Worm (Caenorhabditis elegans) whole organism, L4 larva: ENCODE measurements around the gene F01D5.2.

Experiments
- F10B5.3 ChIP-seq: sonication (generic microtip); optimal IDR thresholded peaks from 2 replicates; lab custom pipeline; 2016; ENCODE audit warnings: mild to moderate bottlenecking, missing genetic modification characterization, missing compliant biosample characterization
- Y105C5A.15 ChIP-seq: fragments of 200-800 bp; sonication (Bioruptor generic); IDR thresholded peaks from 2 replicates; pipeline ENCODE4 v1.3.6; 2022; ENCODE audit warnings: missing genetic modification characterization, missing compliant biosample characterization
- Y48G9A.11 ChIP-seq: fragments of 200-800 bp; sonication (Bioruptor generic); IDR thresholded peaks from 2 replicates; pipeline ENCODE4 v1.3.6; 2022; ENCODE audit warnings: missing genetic modification reagents, missing genetic modification characterization, missing compliant biosample characterization
- ZK337.2 ChIP-seq: fragments of 200-800 bp; sonication (Bioruptor generic); IDR thresholded peaks from 2 replicates; pipeline ENCODE4 v1.3.6; 2022; ENCODE audit warnings: missing genetic modification reagents, missing genetic modification characterization, missing compliant biosample characterization
- aha-1 ChIP-seq: fragments of 150-350 bp; peaks from one replicate; lab custom pipeline; 2014; ENCODE audit warnings: missing biosample characterization, missing genetic modification characterization
- attf-4 ChIP-seq: sonication (generic microtip); optimal IDR thresholded peaks from 3 replicates; lab custom pipeline; 2017; ENCODE audit warnings: missing biosample characterization, missing genetic modification characterization
- daf-16 ChIP-seq, 3 experiments: sonication (generic microtip); optimal IDR thresholded peaks; 2 replicates each; lab custom pipeline; 2016 to 2017; ENCODE audit warnings: missing genetic modification characterization in 3 of 3, missing genetic modification reagents in 3 of 3, mild to moderate bottlenecking in 2 of 3, missing compliant biosample characterization in 2 of 3, missing biosample characterization in 1 of 3, moderate library complexity in 1 of 3
- daf-19 ChIP-seq: fragments of 200-800 bp; sonication (Bioruptor generic); conservative IDR thresholded peaks from 2 replicates; pipeline ENCODE4 v1.3.6; 2022; ENCODE audit warnings: missing genetic modification characterization, missing compliant biosample characterization
- dmd-6 ChIP-seq: fragments of 200-800 bp; sonication (Bioruptor generic); IDR thresholded peaks from 2 replicates; pipeline ENCODE4 v1.3.6; 2022; ENCODE audit warnings: missing genetic modification reagents, missing genetic modification characterization, missing compliant biosample characterization
- dmd-8 ChIP-seq: fragments of 200-800 bp; sonication (Bioruptor generic); IDR thresholded peaks from 2 replicates; pipeline ENCODE4 v1.3.6; 2022; ENCODE audit warnings: missing genetic modification characterization, missing compliant biosample characterization
- dve-1 ChIP-seq: sonication (generic microtip); optimal IDR thresholded peaks from 2 replicates; lab custom pipeline; 2017; ENCODE audit warnings: antibody characterized with exemption, mild to moderate bottlenecking, missing genetic modification characterization, missing compliant biosample characterization; ENCODE audit not compliant: insufficient read depth
- hif-1 ChIP-seq, 2 experiments: sonication (generic microtip); optimal IDR thresholded peaks; 2 replicates each; lab custom pipeline; 2016 to 2017; ENCODE audit warnings: missing compliant biosample characterization in 2 of 2, missing genetic modification characterization in 2 of 2, missing genetic modification reagents in 2 of 2, missing genotype in 2 of 2, mild to moderate bottlenecking in 1 of 2
- hlh-11 ChIP-seq: fragments of 200-800 bp; sonication (Bioruptor generic); optimal IDR thresholded peaks from 2 replicates; lab custom pipeline; 2018; ENCODE audit warnings: mild to moderate bottlenecking, missing genetic modification characterization, missing compliant biosample characterization
- hlh-30 ChIP-seq: sonication (generic microtip); optimal IDR thresholded peaks from 2 replicates; lab custom pipeline; 2017; ENCODE audit warnings: antibody characterized with exemption, mild to moderate bottlenecking, missing genetic modification characterization, missing compliant biosample characterization; ENCODE audit not compliant: insufficient read depth
- lin-1 ChIP-seq: fragments of 200-800 bp; sonication (Bioruptor generic); IDR thresholded peaks from 2 replicates; pipeline ENCODE4 v1.3.6; 2022; ENCODE audit warnings: missing genetic modification reagents, missing genetic modification characterization, missing compliant biosample characterization
- lin-38 ChIP-seq: fragments of 200-800 bp; sonication (Bioruptor generic); IDR thresholded peaks from 2 replicates; pipeline ENCODE4 v1.3.6; 2022; ENCODE audit warnings: missing genetic modification reagents, missing genetic modification characterization, missing compliant biosample characterization
- lsy-2 ChIP-seq, 2 experiments: fragments of 150-350 bp in 1 of 2; sonication (generic microtip) in 1 of 2; optimal IDR thresholded peaks; 2 replicates each; lab custom pipeline; 2014 to 2017; ENCODE audit warnings: missing biosample characterization in 2 of 2, missing genetic modification characterization in 2 of 2
- madf-5 ChIP-seq, 2 experiments: fragments of 200-800 bp; sonication (Bioruptor generic); IDR thresholded peaks; 2 replicates each; pipeline ENCODE4 v1.3.6; 2022; ENCODE audit warnings: missing compliant biosample characterization in 2 of 2, missing genetic modification characterization in 2 of 2
- mdl-1 ChIP-seq, 2 experiments: fragments of 150-350 bp in 1 of 2; sonication (generic microtip) in 1 of 2; optimal IDR thresholded peaks; 2 replicates each; lab custom pipeline; 2014 to 2017; ENCODE audit warnings: missing biosample characterization in 2 of 2, missing genetic modification characterization in 2 of 2
- mdt-29 ChIP-seq: fragments of 200-800 bp; sonication (Bioruptor generic); IDR thresholded peaks from 2 replicates; pipeline ENCODE4 v1.3.6; 2022; ENCODE audit warnings: missing genetic modification reagents, missing genetic modification characterization, missing compliant biosample characterization
- mep-1 ChIP-seq: fragments of 150-350 bp; sonication (generic microtip); optimal IDR thresholded peaks from 3 replicates; lab custom pipeline; 2014; ENCODE audit warnings: missing biosample characterization, missing genetic modification characterization
- mes-2 ChIP-seq: sonication (generic microtip); optimal IDR thresholded peaks from 2 replicates; lab custom pipeline; 2016; ENCODE audit warnings: missing genotype, mild to moderate bottlenecking, missing genetic modification characterization, missing compliant biosample characterization; ENCODE audit not compliant: poor library complexity, severe bottlenecking
- mxl-3 ChIP-seq: fragments of 200-800 bp; sonication (Bioruptor generic); optimal IDR thresholded peaks from 2 replicates; lab custom pipeline; 2018; ENCODE audit warnings: mild to moderate bottlenecking, missing genetic modification characterization, missing compliant biosample characterization
- nhr-102 ChIP-seq: sonication (generic microtip); optimal IDR thresholded peaks from 2 replicates; lab custom pipeline; 2016; ENCODE audit warnings: mild to moderate bottlenecking, missing genetic modification characterization, moderate library complexity, missing compliant biosample characterization
- nhr-237 ChIP-seq: sonication (generic microtip); optimal IDR thresholded peaks from 2 replicates; lab custom pipeline; 2017; ENCODE audit warnings: missing biosample characterization, missing genetic modification characterization
- nhr-28 ChIP-seq: fragments of 150-350 bp; optimal IDR thresholded peaks from 2 replicates; lab custom pipeline; 2014; ENCODE audit warnings: missing biosample characterization, missing genetic modification characterization
- nhr-42 ChIP-seq: fragments of 200-800 bp; sonication (Bioruptor generic); IDR thresholded peaks from 2 replicates; pipeline ENCODE4 v1.3.6; 2022; ENCODE audit warnings: missing genetic modification characterization, missing compliant biosample characterization
- nhr-48 ChIP-seq: sonication (generic microtip); optimal IDR thresholded peaks from 2 replicates; lab custom pipeline; 2016; ENCODE audit warnings: mild to moderate bottlenecking, missing genetic modification characterization, missing compliant biosample characterization
- nhr-77 ChIP-seq: fragments of 150-350 bp; optimal IDR thresholded peaks from 2 replicates; lab custom pipeline; 2014; ENCODE audit warnings: missing biosample characterization, missing genetic modification characterization
- php-3 ChIP-seq: fragments of 200-800 bp; sonication (Bioruptor generic); IDR thresholded peaks from 2 replicates; pipeline ENCODE4 v1.3.6; 2022; ENCODE audit warnings: missing genetic modification reagents, missing genetic modification characterization, missing compliant biosample characterization
- pqm-1 ChIP-seq: sonication (generic microtip); optimal IDR thresholded peaks from 2 replicates; lab custom pipeline; 2017; ENCODE audit warnings: missing biosample characterization, missing genetic modification characterization
- saeg-2 ChIP-seq: fragments of 200-800 bp; sonication (Bioruptor generic); IDR thresholded peaks from 2 replicates; pipeline ENCODE4 v1.3.6; 2022; ENCODE audit warnings: missing genetic modification reagents, missing genetic modification characterization, missing compliant biosample characterization
- snpc-1.2 ChIP-seq: fragments of 200-800 bp; sonication (Bioruptor generic); IDR thresholded peaks from 2 replicates; pipeline ENCODE4 v1.3.6; 2022; ENCODE audit warnings: missing genetic modification reagents, missing genetic modification characterization, missing compliant biosample characterization
- spr-3 ChIP-seq: fragments of 200-800 bp; sonication (Bioruptor generic); optimal IDR thresholded peaks from 2 replicates; lab custom pipeline; 2018; ENCODE audit warnings: mild to moderate bottlenecking, missing genetic modification characterization, missing compliant biosample characterization
- tra-1 ChIP-seq: fragments of 200-800 bp; sonication (Bioruptor generic); IDR thresholded peaks from 2 replicates; pipeline ENCODE4 v1.3.6; 2022; ENCODE audit warnings: missing genetic modification reagents, missing genetic modification characterization, missing compliant biosample characterization
- unc-62 ChIP-seq, 3 experiments: fragments of 150-350 bp in 1 of 3; sonication (generic microtip); optimal IDR thresholded peaks in 2 of 3; peaks in 1 of 3; 1 replicate in 1 of 3; 2 replicates in 2 of 3; lab custom pipeline; 2014 to 2017; ENCODE audit warnings: missing biosample characterization in 3 of 3, missing genetic modification characterization in 3 of 3, missing genetic modification reagents in 3 of 3, missing genotype in 1 of 3
- vab-7 ChIP-seq: fragments of 200-800 bp; sonication (Bioruptor generic); IDR thresholded peaks from 2 replicates; pipeline ENCODE4 v1.3.6; 2022; ENCODE audit warnings: missing genetic modification reagents, missing genetic modification characterization, missing compliant biosample characterization
- zfp-2 ChIP-seq: sonication (generic microtip); optimal IDR thresholded peaks from 2 replicates; lab custom pipeline; 2016; ENCODE audit warnings: mild to moderate bottlenecking, missing genetic modification characterization, missing compliant biosample characterization

Gene F01D5.2

DNA sequence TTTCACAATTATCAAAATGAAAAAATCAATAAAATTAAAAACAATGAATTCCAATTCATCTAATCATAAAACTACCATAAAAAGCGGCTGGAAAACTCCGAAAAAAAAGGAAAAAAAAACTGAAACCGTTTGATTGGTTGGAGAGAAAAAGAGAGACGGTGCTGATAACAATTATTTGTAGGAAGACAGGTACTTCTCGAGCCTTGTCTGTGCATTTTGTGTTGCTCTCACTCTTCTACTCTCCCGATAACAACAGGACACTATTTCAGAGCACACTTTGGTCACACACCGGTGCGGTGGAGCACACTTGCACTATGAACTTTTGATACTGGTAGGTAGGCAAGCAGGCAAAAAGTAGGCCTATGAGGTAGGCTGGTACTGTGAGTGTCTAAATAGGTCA is 42.3 kb downstream of the F01D5.2 start:
- peak; percentile 72; the same call in 1 of the 2 replicates for TF ChIP-seq saeg-2 (GFP tag; lab: Robert Waterston, UW)
- peak; percentile 84 for TF ChIP-seq hlh-11 (tag; lab: Kevin White, UChicago)
- no peak for TF ChIP-seq mdl-1 (tag; optimal IDR thresholded peaks at IDR 0.05; lab: Kevin White, UChicago)
- peak; percentile 69 for TF ChIP-seq lin-38
- no peak for TF ChIP-seq Y48G9A.11 (GFP tag; lab: Robert Waterston, UW)
- TF ChIP-seq mxl-3 = peak; percentile 31
- TF ChIP-seq nhr-28 (tag; lab: Kevin White, UChicago) = peak; percentile 99
- TF ChIP-seq tra-1 (GFP tag; lab: Robert Waterston, UW) = peak; percentile 61; the same call in 1 of the 2 replicates
- TF ChIP-seq dmd-6 = peak; percentile 91
- peak; percentile 90 for TF ChIP-seq nhr-102 (tag; lab: Kevin White, UChicago)
- peak; percentile 93 for TF ChIP-seq pqm-1 (tag; lab: Kevin White, UChicago)
- peak; percentile 29 for TF ChIP-seq mep-1
- TF ChIP-seq nhr-42 (GFP tag; lab: Robert Waterston, UW) = peak; percentile 51; the same call in 1 of the 2 replicates
- TF ChIP-seq dve-1 = peak; percentile 76
- peak in 1 of 2 experiments; percentile 21 for TF ChIP-seq daf-16 (GFP tag; optimal IDR thresholded peaks at IDR 0.05; lab: Kevin White, UChicago)
- peak; percentile 89 for TF ChIP-seq daf-16 (tag; optimal IDR thresholded peaks at IDR 0.05; lab: Kevin White, UChicago)
- TF ChIP-seq unc-62 (GFP tag; optimal IDR thresholded peaks at IDR 0.05 in 1 of 2; lab: Kevin White, UChicago) = peak in 1 of 2 experiments; percentile 42
- no peak for TF ChIP-seq unc-62 (tag; optimal IDR thresholded peaks at IDR 0.05; lab: Kevin White, UChicago)
- TF ChIP-seq hlh-30 (tag; lab: Kevin White, UChicago) = peak; percentile 50
- peak; percentile 37 for TF ChIP-seq mes-2 (tag; lab: Kevin White, UChicago)
- TF ChIP-seq hif-1 (tag; optimal IDR thresholded peaks at IDR 0.05; lab: Kevin White, UChicago) = peak in 1 of 2 experiments; percentile 54
- peak; percentile 41; the same call in 1 of the 2 replicates for TF ChIP-seq lin-1 (GFP tag; lab: Robert Waterston, UW)
- TF ChIP-seq nhr-48 (tag; lab: Kevin White, UChicago) = peak; percentile 18
- TF ChIP-seq php-3 (GFP tag; lab: Robert Waterston, UW) = peak; percentile 86
- TF ChIP-seq dmd-8 (GFP tag; lab: Robert Waterston, UW) = no peak
- no peak for TF ChIP-seq madf-5 (GFP tag; IDR thresholded peaks at IDR 0.05; lab: Robert Waterston, UW)
- peak; percentile 99 for TF ChIP-seq nhr-77 (tag; lab: Kevin White, UChicago)
- TF ChIP-seq lsy-2 (tag; optimal IDR thresholded peaks at IDR 0.05; lab: Kevin White, UChicago) = peak in 1 of 2 experiments; percentile 48
- no peak for TF ChIP-seq spr-3 (GFP tag; lab: Kevin White, UChicago)
- no peak for TF ChIP-seq Y105C5A.15 (GFP tag; lab: Robert Waterston, UW)
- TF ChIP-seq aha-1 (tag; lab: Kevin White, UChicago) = peak; percentile 64
- TF ChIP-seq zfp-2 (tag; lab: Kevin White, UChicago) = no peak

DNA sequence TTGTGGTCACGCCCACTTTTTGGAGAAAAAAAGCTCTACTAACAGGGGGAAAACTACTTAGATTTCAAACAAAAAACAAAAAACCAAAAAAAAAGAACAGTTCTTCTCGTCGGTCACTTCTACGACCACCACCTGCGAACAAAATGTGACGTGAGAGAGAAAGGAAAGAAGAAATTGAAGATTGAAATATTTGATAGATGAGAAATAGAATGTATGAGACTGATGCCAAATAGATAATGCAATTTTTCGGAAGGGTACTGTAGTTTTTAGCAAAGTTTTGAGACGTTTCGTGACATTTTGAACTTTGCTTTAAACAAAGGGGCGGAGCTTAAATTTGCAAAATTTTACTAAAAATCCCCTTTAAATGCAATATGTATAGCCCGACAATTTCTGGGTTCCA is 43.9 kb downstream of the F01D5.2 start:
- TF ChIP-seq F10B5.3 (tag; lab: Kevin White, UChicago) = no peak
- peak; percentile 29 for TF ChIP-seq hlh-11 (tag; lab: Kevin White, UChicago)
- TF ChIP-seq nhr-42 (GFP tag; lab: Robert Waterston, UW) = no peak
- no peak for TF ChIP-seq dmd-8 (GFP tag; lab: Robert Waterston, UW)
- TF ChIP-seq mdt-29 (GFP tag; lab: Robert Waterston, UW) = no peak
- peak; percentile 46 for TF ChIP-seq nhr-77 (tag; lab: Kevin White, UChicago)
- no peak for TF ChIP-seq snpc-1.2 (GFP tag; lab: Robert Waterston, UW)
- no peak for TF ChIP-seq daf-19
- TF ChIP-seq ZK337.2 (GFP tag; lab: Robert Waterston, UW) = no peak
- no peak for TF ChIP-seq tra-1 (GFP tag; lab: Robert Waterston, UW)
- TF ChIP-seq nhr-237 (tag; lab: Kevin White, UChicago) = no peak
- TF ChIP-seq lsy-2 (tag; optimal IDR thresholded peaks at IDR 0.05; lab: Kevin White, UChicago) = peak in 1 of 2 experiments; percentile 73
- TF ChIP-seq dve-1 = peak; percentile 4
- TF ChIP-seq hlh-30 (tag; lab: Kevin White, UChicago) = peak; percentile 29
- no peak for TF ChIP-seq daf-16 (GFP tag; optimal IDR thresholded peaks at IDR 0.05; lab: Kevin White, UChicago)
- peak; percentile 9 for TF ChIP-seq daf-16 (tag; optimal IDR thresholded peaks at IDR 0.05; lab: Kevin White, UChicago)
- TF ChIP-seq attf-4 (tag; lab: Kevin White, UChicago) = no peak
- TF ChIP-seq dmd-6 = peak; percentile 22; the same call in 1 of the 2 replicates
- peak; percentile 3 for TF ChIP-seq mep-1
- TF ChIP-seq vab-7 (GFP tag; lab: Robert Waterston, UW) = no peak
- TF ChIP-seq nhr-28 (tag; lab: Kevin White, UChicago) = peak; percentile 37
- TF ChIP-seq, all 104 proteins: peak for 9
